Worm (Caenorhabditis elegans) whole organism, L4 larva: ENCODE measurements around the gene C02F5.5.

Experiments
- aha-1 ChIP-seq: fragments of 150-350 bp; peaks from one replicate; lab custom pipeline; 2014; ENCODE audit warnings: missing biosample characterization, missing genetic modification characterization
- ama-1 ChIP-seq: fragments of 150-350 bp; optimal IDR thresholded peaks from 2 replicates; lab custom pipeline; 2014; ENCODE audit warnings: inconsistent platforms, mixed read lengths
- dpl-1 ChIP-seq: fragments of 150-350 bp; optimal IDR thresholded peaks from 2 replicates; lab custom pipeline; 2014; ENCODE audit warnings: missing biosample characterization, missing genetic modification reagents, missing genetic modification characterization
- hlh-30 ChIP-seq: sonication (generic microtip); optimal IDR thresholded peaks from 2 replicates; lab custom pipeline; 2017; ENCODE audit warnings: antibody characterized with exemption, mild to moderate bottlenecking, missing genetic modification characterization, missing compliant biosample characterization; ENCODE audit not compliant: insufficient read depth
- mdl-1 ChIP-seq, 2 experiments: fragments of 150-350 bp in 1 of 2; sonication (generic microtip) in 1 of 2; optimal IDR thresholded peaks; 2 replicates each; lab custom pipeline; 2014 to 2017; ENCODE audit warnings: missing biosample characterization in 2 of 2, missing genetic modification characterization in 2 of 2
- pqm-1 ChIP-seq: sonication (generic microtip); optimal IDR thresholded peaks from 2 replicates; lab custom pipeline; 2017; ENCODE audit warnings: missing biosample characterization, missing genetic modification characterization
- skn-1 ChIP-seq: fragments of 150-350 bp; optimal IDR thresholded peaks from 2 replicates; lab custom pipeline; 2014; ENCODE audit warnings: missing biosample characterization, missing genetic modification characterization
- spr-1 ChIP-seq: sonication (generic microtip); optimal IDR thresholded peaks from 2 replicates; lab custom pipeline; 2016; ENCODE audit warnings: mild to moderate bottlenecking, missing genetic modification characterization, missing compliant biosample characterization
- spr-3 ChIP-seq: fragments of 200-800 bp; sonication (Bioruptor generic); optimal IDR thresholded peaks from 2 replicates; lab custom pipeline; 2018; ENCODE audit warnings: mild to moderate bottlenecking, missing genetic modification characterization, missing compliant biosample characterization
- unc-130 ChIP-seq: sonication (generic microtip); optimal IDR thresholded peaks from 2 replicates; lab custom pipeline; 2016; ENCODE audit warnings: missing genetic modification reagents, missing genetic modification characterization, missing compliant biosample characterization
- unc-39 ChIP-seq: sonication (generic microtip); optimal IDR thresholded peaks from 2 replicates; lab custom pipeline; 2017; ENCODE audit warnings: missing biosample characterization, missing genetic modification characterization
- zag-1 ChIP-seq: fragments of 150-350 bp; optimal IDR thresholded peaks from 2 replicates; lab custom pipeline; 2014; ENCODE audit warnings: missing biosample characterization, missing genetic modification characterization
- ztf-11 ChIP-seq: fragments of 150-350 bp; optimal IDR thresholded peaks from 2 replicates; lab custom pipeline; 2014; ENCODE audit warnings: missing biosample characterization, missing genetic modification characterization

DNA sequence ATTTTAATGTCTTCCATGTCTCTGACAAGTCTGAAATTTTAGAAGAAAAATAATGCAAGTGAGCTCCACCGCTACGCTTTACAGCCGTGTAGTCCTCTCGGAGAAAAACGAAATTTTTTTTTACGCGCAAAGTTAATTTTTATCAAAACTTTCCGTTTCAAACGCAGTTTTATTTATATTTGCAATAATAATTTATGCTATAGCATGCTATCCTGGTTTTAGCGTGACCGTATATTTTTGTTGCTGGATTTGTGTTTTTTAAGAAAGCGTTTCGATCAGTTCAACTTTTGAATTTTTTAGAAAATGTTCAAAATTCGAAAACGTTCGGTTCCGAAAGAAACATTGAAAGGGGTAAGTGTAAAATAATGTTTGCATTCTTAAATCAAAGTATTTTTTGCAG is 44.3 kb upstream of the C02F5.5 start, which contains the start of gene C50C3.1:
- TF ChIP-seq ztf-11 (no peak), spr-3 (GFP tag; lab: Kevin White, UChicago) (no peak), dpl-1 (GFP tag; lab: Kevin White, UChicago) (no peak), zag-1 (tag; lab: Kevin White, UChicago) (no peak), mdl-1 (tag; optimal IDR thresholded peaks at IDR 0.05; lab: Kevin White, UChicago) (no peak), unc-39 (tag; lab: Kevin White, UChicago) (no peak), hlh-30 (tag; lab: Kevin White, UChicago) (no peak), ama-1 (lab: Kevin White, UChicago) (no peak), skn-1 (tag; lab: Kevin White, UChicago) (no peak), aha-1 (tag; lab: Kevin White, UChicago) (no peak), pqm-1 (tag; lab: Kevin White, UChicago) (no peak), unc-130 (GFP tag; lab: Kevin White, UChicago) (no peak), spr-1 (tag; lab: Kevin White, UChicago) (no peak)
